Fruit fly (Drosophila melanogaster) whole organism, adult: ENCODE measurements around the gene CG11537.

Source experiments
- CG14711 ChIP-seq: fragments of 200-800 bp; sonication (Bioruptor generic); optimal IDR thresholded peaks from 2 replicates; lab custom pipeline; 2018; ENCODE audit warnings: missing biosample characterization, mild to moderate bottlenecking, missing genetic modification characterization, moderate library complexity
- CG33017 ChIP-seq: fragments of 200-800 bp; sonication (Bioruptor generic); optimal IDR thresholded peaks from 2 replicates; lab custom pipeline; 2018; ENCODE audit warnings: missing biosample characterization, mild to moderate bottlenecking, missing genetic modification characterization, moderate library complexity
- Clk ChIP-seq: fragments of 200-800 bp; sonication (Bioruptor generic); optimal IDR thresholded peaks from 2 replicates; lab custom pipeline; 2017; ENCODE audit warnings: missing biosample characterization, missing genetic modification characterization
- Hr96 ChIP-seq: fragments of 200-800 bp; sonication (Bioruptor generic); optimal IDR thresholded peaks from 2 replicates; lab custom pipeline; 2016; ENCODE audit warnings: missing biosample characterization, missing genetic modification characterization
- Mnt ChIP-seq: fragments of 200-800 bp; sonication (Bioruptor generic); optimal IDR thresholded peaks from 2 replicates; lab custom pipeline; 2016; ENCODE audit warnings: missing biosample characterization, mild to moderate bottlenecking, missing genetic modification characterization
- kay ChIP-seq: fragments of 200-800 bp; sonication (Bioruptor generic); peaks from one replicate; lab custom pipeline; 2016; ENCODE audit warnings: missing biosample characterization, missing genetic modification characterization, borderline replicate concordance
- tj ChIP-seq: fragments of 200-800 bp; sonication (Bioruptor generic); optimal IDR thresholded peaks from 3 replicates; lab custom pipeline; 2017; ENCODE audit warnings: missing biosample characterization, mild to moderate bottlenecking, missing genetic modification characterization, moderate library complexity
- toe ChIP-seq: fragments of 200-800 bp; sonication (Bioruptor generic); optimal IDR thresholded peaks from 2 replicates; lab custom pipeline; 2016; ENCODE audit warnings: missing biosample characterization, missing genetic modification characterization

dm6 chr3L:3109417-3110090 is 33.7 kb downstream of the CG11537 start:
- no peak for TF ChIP-seq Hr96 (GFP tag; lab: Kevin White, UChicago)
- TF ChIP-seq CG14711: no peak
- TF ChIP-seq kay (GFP tag; lab: Kevin White, UChicago): no peak
- TF ChIP-seq tj: no peak
- no peak for TF ChIP-seq toe (GFP tag; lab: Kevin White, UChicago)
- no peak for TF ChIP-seq CG33017
- no peak for TF ChIP-seq Clk
- no peak for TF ChIP-seq Mnt
